Worm (Caenorhabditis elegans) whole organism, late embryonic: ENCODE measurements around the gene F25E2.2.
A peak's percentile ranks its signal among the peaks of the same experiment; 100 is the strongest.

ENCODE experiments used
- C08G9.2 ChIP-seq: sonication (generic microtip); optimal IDR thresholded peaks from 2 replicates; lab custom pipeline; 2016; ENCODE audit warnings: mild to moderate bottlenecking, missing genetic modification characterization, moderate library complexity, missing compliant biosample characterization
- F13H6.1 ChIP-seq: sonication (generic microtip); optimal IDR thresholded peaks from 2 replicates; lab custom pipeline; 2016; ENCODE audit warnings: missing genetic modification characterization, missing compliant biosample characterization
- K09A11.1 ChIP-seq: sonication (generic microtip); optimal IDR thresholded peaks from 2 replicates; lab custom pipeline; 2017; ENCODE audit warnings: antibody characterized with exemption, mild to moderate bottlenecking, missing genetic modification characterization, missing compliant biosample characterization; ENCODE audit not compliant: insufficient read depth
- Y22D7AL.16 ChIP-seq: sonication (generic microtip); optimal IDR thresholded peaks from 2 replicates; lab custom pipeline; 2016; ENCODE audit warnings: missing genetic modification characterization, missing compliant biosample characterization
- ahr-1 ChIP-seq: sonication (generic microtip); optimal IDR thresholded peaks from 2 replicates; lab custom pipeline; 2016; ENCODE audit warnings: missing genetic modification characterization, missing compliant biosample characterization
- ama-1 ChIP-seq: fragments of 150-350 bp; optimal IDR thresholded peaks from 2 replicates; lab custom pipeline; 2014
- ceh-19 ChIP-seq: fragments of 200-800 bp; sonication (Bioruptor generic); optimal IDR thresholded peaks from 2 replicates; lab custom pipeline; 2018; ENCODE audit warnings: mild to moderate bottlenecking, missing genetic modification characterization, missing compliant biosample characterization
- ceh-2 ChIP-seq: sonication (generic microtip); optimal IDR thresholded peaks from 2 replicates; lab custom pipeline; 2016; ENCODE audit warnings: missing genotype, missing genetic modification characterization, missing compliant biosample characterization
- ceh-22 ChIP-seq: sonication (generic microtip); optimal IDR thresholded peaks from 2 replicates; lab custom pipeline; 2017; ENCODE audit warnings: missing biosample characterization, missing genetic modification characterization
- ceh-24 ChIP-seq: sonication (generic microtip); optimal IDR thresholded peaks from 2 replicates; lab custom pipeline; 2016; ENCODE audit warnings: mild to moderate bottlenecking, missing genetic modification characterization, missing compliant biosample characterization
- ceh-34 ChIP-seq: sonication (generic microtip); optimal IDR thresholded peaks from 2 replicates; lab custom pipeline; 2016; ENCODE audit warnings: mild to moderate bottlenecking, missing genetic modification characterization, missing compliant biosample characterization
- ceh-45 ChIP-seq: fragments of 200-800 bp; sonication (Bioruptor generic); IDR thresholded peaks from 2 replicates; pipeline ENCODE4 v1.3.6; 2022; ENCODE audit warnings: missing genetic modification reagents, missing genetic modification characterization, missing compliant biosample characterization
- ceh-48 ChIP-seq: sonication (generic microtip); optimal IDR thresholded peaks from 2 replicates; lab custom pipeline; 2016; ENCODE audit warnings: missing genetic modification characterization, inconsistent platforms, missing compliant biosample characterization
- ceh-6 ChIP-seq: fragments of 200-800 bp; sonication (Bioruptor generic); optimal IDR thresholded peaks from 2 replicates; lab custom pipeline; 2018; ENCODE audit warnings: mild to moderate bottlenecking, missing genetic modification characterization, missing compliant biosample characterization
- ceh-9 ChIP-seq: sonication (generic microtip); optimal IDR thresholded peaks from 2 replicates; lab custom pipeline; 2016; ENCODE audit warnings: mild to moderate bottlenecking, missing genetic modification characterization, inconsistent platforms, missing compliant biosample characterization
- che-1 ChIP-seq: sonication (generic microtip); optimal IDR thresholded peaks from 2 replicates; lab custom pipeline; 2016; ENCODE audit warnings: mild to moderate bottlenecking, missing genetic modification characterization, missing compliant biosample characterization
- dve-1 ChIP-seq: sonication (generic microtip); optimal IDR thresholded peaks from 2 replicates; lab custom pipeline; 2017; ENCODE audit warnings: antibody characterized with exemption, mild to moderate bottlenecking, missing genetic modification characterization, missing compliant biosample characterization
- elt-2 ChIP-seq: sonication (generic microtip); optimal IDR thresholded peaks from 2 replicates; lab custom pipeline; 2016; ENCODE audit warnings: missing genetic modification reagents, missing genetic modification characterization, missing compliant biosample characterization
- elt-4 ChIP-seq: sonication (generic microtip); optimal IDR thresholded peaks from 2 replicates; lab custom pipeline; 2016; ENCODE audit warnings: missing genetic modification characterization, missing compliant biosample characterization
- ets-4 ChIP-seq: sonication (generic microtip); optimal IDR thresholded peaks from 2 replicates; lab custom pipeline; 2016; ENCODE audit warnings: missing genetic modification characterization, missing compliant biosample characterization
- fax-1 ChIP-seq: sonication (generic microtip); optimal IDR thresholded peaks from 2 replicates; lab custom pipeline; 2016; ENCODE audit warnings: missing genotype, missing genetic modification characterization, missing compliant biosample characterization
- fkh-10 ChIP-seq: fragments of 150-350 bp; optimal IDR thresholded peaks from 2 replicates; lab custom pipeline; 2014; ENCODE audit warnings: missing biosample characterization, missing genetic modification reagents, missing genetic modification characterization
- fkh-6 ChIP-seq: sonication (generic microtip); optimal IDR thresholded peaks from 2 replicates; lab custom pipeline; 2016; ENCODE audit warnings: missing genetic modification characterization, missing compliant biosample characterization
- gmeb-2 ChIP-seq: sonication (generic microtip); optimal IDR thresholded peaks from 2 replicates; lab custom pipeline; 2016; ENCODE audit warnings: missing genetic modification characterization, inconsistent platforms, missing compliant biosample characterization
- hlh-30 ChIP-seq: sonication (generic microtip); optimal IDR thresholded peaks from 2 replicates; lab custom pipeline; 2017; ENCODE audit warnings: antibody characterized with exemption, missing genetic modification characterization, missing compliant biosample characterization; ENCODE audit not compliant: insufficient read depth
- hlh-8 ChIP-seq: sonication (generic microtip); optimal IDR thresholded peaks from 2 replicates; lab custom pipeline; 2016; ENCODE audit warnings: missing genotype, missing genetic modification characterization, missing compliant biosample characterization
- lim-6 ChIP-seq: sonication (generic microtip); optimal IDR thresholded peaks from 2 replicates; lab custom pipeline; 2016; ENCODE audit warnings: missing genetic modification characterization, missing compliant biosample characterization
- madf-2 ChIP-seq: sonication (generic microtip); optimal IDR thresholded peaks from 2 replicates; lab custom pipeline; 2017; ENCODE audit warnings: missing genetic modification characterization, missing compliant biosample characterization
- mec-3 ChIP-seq: sonication (generic microtip); optimal IDR thresholded peaks from 2 replicates; lab custom pipeline; 2016; ENCODE audit warnings: borderline replicate concordance, missing genetic modification characterization, missing compliant biosample characterization
- nfya-1 ChIP-seq: sonication (generic microtip); optimal IDR thresholded peaks from 2 replicates; lab custom pipeline; 2017; ENCODE audit warnings: missing genetic modification characterization, mild to moderate bottlenecking, missing compliant biosample characterization, antibody characterized with exemption, moderate library complexity
- nhr-232 ChIP-seq: sonication (generic microtip); optimal IDR thresholded peaks from 2 replicates; lab custom pipeline; 2016; ENCODE audit warnings: missing genetic modification characterization, missing compliant biosample characterization
- pag-3 ChIP-seq: sonication (generic microtip); optimal IDR thresholded peaks from 2 replicates; lab custom pipeline; 2016; ENCODE audit warnings: missing compliant biosample characterization, missing genetic modification characterization, borderline replicate concordance
- pha-4 ChIP-seq: fragments of 150-350 bp; optimal IDR thresholded peaks from 2 replicates; lab custom pipeline; 2018; ENCODE audit warnings: missing biosample characterization, missing genetic modification reagents, missing genetic modification characterization
- pqm-1 ChIP-seq: sonication (generic microtip); optimal IDR thresholded peaks from 2 replicates; lab custom pipeline; 2016; ENCODE audit warnings: missing genetic modification characterization, missing compliant biosample characterization
- ref-2 ChIP-seq: sonication (generic microtip); optimal IDR thresholded peaks from 2 replicates; lab custom pipeline; 2016; ENCODE audit warnings: missing genetic modification characterization, missing compliant biosample characterization
- rnt-1 ChIP-seq: sonication (generic microtip); optimal IDR thresholded peaks from 2 replicates; lab custom pipeline; 2016; ENCODE audit warnings: missing genetic modification characterization, missing compliant biosample characterization
- sdc-2 ChIP-seq: sonication (generic microtip); optimal IDR thresholded peaks from 2 replicates; lab custom pipeline; 2016; ENCODE audit warnings: missing genotype, missing genetic modification characterization, missing compliant biosample characterization
- sox-2 ChIP-seq: fragments of 200-800 bp; sonication (Bioruptor generic); IDR thresholded peaks from 2 replicates; pipeline ENCODE4 v1.3.6; 2022; ENCODE audit warnings: missing genetic modification reagents, missing genetic modification characterization, missing compliant biosample characterization
- sox-4 ChIP-seq: sonication (generic microtip); optimal IDR thresholded peaks from 2 replicates; lab custom pipeline; 2017; ENCODE audit warnings: mild to moderate bottlenecking, missing genetic modification characterization, inconsistent platforms, missing compliant biosample characterization
- tbx-2 ChIP-seq: sonication (generic microtip); optimal IDR thresholded peaks from 2 replicates; lab custom pipeline; 2016; ENCODE audit warnings: missing genetic modification characterization, missing compliant biosample characterization
- unc-42 ChIP-seq: sonication (generic microtip); optimal IDR thresholded peaks from 2 replicates; lab custom pipeline; 2016; ENCODE audit warnings: missing genotype, missing genetic modification characterization, missing compliant biosample characterization
- unc-86 ChIP-seq: sonication (generic microtip); optimal IDR thresholded peaks from 2 replicates; lab custom pipeline; 2016; ENCODE audit warnings: missing genetic modification characterization, missing compliant biosample characterization
- ztf-16 ChIP-seq: sonication (generic microtip); optimal IDR thresholded peaks from 2 replicates; lab custom pipeline; 2017; ENCODE audit warnings: missing genetic modification characterization, missing compliant biosample characterization

The F25E2.2 gene

DNA sequence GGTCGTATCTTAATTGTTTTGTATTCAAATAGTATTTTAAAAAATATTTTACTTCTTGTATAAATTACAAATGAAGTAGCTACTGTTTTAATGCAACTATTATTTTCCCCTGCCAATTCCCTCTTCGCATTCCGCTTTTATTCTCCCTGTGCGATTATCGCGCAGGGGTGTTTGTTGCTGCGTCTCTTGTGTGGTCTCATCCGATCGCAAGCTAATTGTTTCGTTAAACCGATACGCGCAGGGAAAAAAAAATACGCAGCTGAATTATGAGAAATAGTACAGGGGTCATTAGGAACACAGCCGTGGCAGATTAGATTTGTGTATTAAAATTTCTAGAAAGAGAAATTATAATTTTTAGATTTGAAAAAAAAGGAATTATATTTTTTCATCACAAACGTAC is 4.1 kb downstream of the F25E2.2 start (continued):
- TF ChIP-seq pag-3 (no peak), K09A11.1 (tag; lab: Kevin White, UChicago) (peak; percentile 84), dve-1 (tag; lab: Kevin White, UChicago) (peak; percentile 96), ceh-2 (tag; lab: Kevin White, UChicago) (peak; percentile 91), unc-86 (tag; lab: Kevin White, UChicago) (peak; percentile 92), nfya-1 (tag; lab: Kevin White, UChicago) (peak; percentile 95), mec-3 (tag; lab: Kevin White, UChicago) (no peak), sdc-2 (peak; percentile 100), ceh-9 (no peak), hlh-30 (tag; lab: Kevin White, UChicago) (peak; percentile 72), Y22D7AL.16 (tag; lab: Kevin White, UChicago) (no peak), ceh-6 (GFP tag; lab: Kevin White, UChicago) (peak; percentile 40), pqm-1 (tag; lab: Kevin White, UChicago) (peak; percentile 79), madf-2 (tag; lab: Kevin White, UChicago) (peak; percentile 46), fkh-10 (GFP tag; lab: Kevin White, UChicago) (peak; percentile 26), ceh-24 (tag; lab: Kevin White, UChicago) (no peak), sox-2 (peak; percentile 74), F13H6.1 (tag; lab: Kevin White, UChicago) (peak; percentile 47), ceh-22 (tag; lab: Kevin White, UChicago) (no peak), pha-4 (tag; lab: Kevin White, UChicago) (no peak), gmeb-2 (peak; percentile 41), hlh-8 (tag; lab: Kevin White, UChicago) (peak; percentile 67), lim-6 (no peak), ama-1 (lab: Kevin White, UChicago) (no peak), ceh-45 (GFP tag; lab: Robert Waterston, UW) (peak; percentile 74; the same call in 1 of the 2 replicates), rnt-1 (peak; percentile 95), ztf-16 (peak; percentile 86), C08G9.2 (tag; lab: Kevin White, UChicago) (peak; percentile 57), sox-4 (tag; lab: Kevin White, UChicago) (peak; percentile 49), tbx-2 (tag; lab: Kevin White, UChicago) (peak; percentile 95), fkh-6 (tag; lab: Kevin White, UChicago) (peak; percentile 18), ceh-34 (peak; percentile 95), che-1 (tag; lab: Kevin White, UChicago) (no peak), ahr-1 (tag; lab: Kevin White, UChicago) (peak; percentile 68), ref-2 (tag; lab: Kevin White, UChicago) (peak; percentile 96), nhr-232 (no peak), ceh-48 (tag; lab: Kevin White, UChicago) (peak; percentile 75), elt-2 (tag; lab: Kevin White, UChicago) (peak; percentile 87), ceh-19 (GFP tag; lab: Kevin White, UChicago) (peak; percentile 78), fax-1 (tag; lab: Kevin White, UChicago) (peak; percentile 36), unc-42 (tag; lab: Kevin White, UChicago) (peak; percentile 96)

DNA sequence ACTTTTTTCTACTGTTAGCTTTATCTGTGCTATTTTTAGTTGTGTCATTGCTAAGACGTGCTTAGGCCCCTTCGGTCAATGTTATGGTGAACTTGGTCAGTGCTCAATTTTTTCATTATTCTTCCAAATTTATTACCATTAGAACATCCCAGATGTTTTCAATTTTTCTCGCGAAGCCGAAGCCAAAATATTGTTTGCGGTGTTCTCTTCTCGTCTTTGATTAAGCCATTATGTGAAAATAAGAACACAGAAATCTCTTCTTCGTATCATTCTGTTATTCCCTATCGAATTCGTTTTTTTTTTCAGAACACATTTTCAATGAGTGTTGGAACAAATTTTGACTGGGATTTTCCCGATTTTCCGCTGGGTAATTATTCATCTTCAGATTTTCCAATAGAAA is 8.1 kb downstream of the F25E2.2 start, which contains the start of gene gtr-1:
gtr-1 (plus strand) TSS at position 301 of the 400 bp plus-strand sequence.
- TF ChIP-seq mec-3 (tag; lab: Kevin White, UChicago), result no peak
- TF ChIP-seq pqm-1 (tag; lab: Kevin White, UChicago), result no peak
- TF ChIP-seq sox-2, result no peak
- no peak for TF ChIP-seq elt-4 (tag; lab: Kevin White, UChicago)
- no peak for TF ChIP-seq ets-4 (tag; lab: Kevin White, UChicago)
- no peak for TF ChIP-seq ceh-2 (tag; lab: Kevin White, UChicago)
